Fruit fly (Drosophila melanogaster) whole organism, embryonic: Measurements from ENCODE around the gene CG42693.

Source experiments
- ATbp ChIP-seq: fragments of 200-800 bp; sonication (Bioruptor generic); optimal IDR thresholded peaks from 2 replicates; lab custom pipeline; 2017; ENCODE audit warnings: missing biosample characterization, mild to moderate bottlenecking, missing genetic modification characterization, missing genetic modification reagents
- Bdp1 ChIP-seq: fragments of 200-800 bp; sonication (Bioruptor generic); optimal IDR thresholded peaks from 3 replicates; lab custom pipeline; 2016; ENCODE audit warnings: missing biosample characterization, missing genetic modification characterization
- CG10147 ChIP-seq: fragments of 200-800 bp; sonication (Bioruptor generic); optimal IDR thresholded peaks from 2 replicates; lab custom pipeline; 2019; ENCODE audit warnings: missing biosample characterization, mild to moderate bottlenecking, missing genetic modification characterization, moderate library complexity
- CG10462 ChIP-seq: fragments of 200-800 bp; sonication (Bioruptor generic); optimal IDR thresholded peaks from 2 replicates; lab custom pipeline; 2016; ENCODE audit warnings: missing biosample characterization, missing genetic modification characterization
- CG11085 ChIP-seq: fragments of 200-800 bp; sonication (Bioruptor generic); IDR thresholded peaks from 2 replicates; pipeline ENCODE4 v1.3.6; 2022; ENCODE audit warnings: missing biosample characterization, missing genetic modification characterization
- CG11247 ChIP-seq: fragments of 200-800 bp; sonication (Bioruptor generic); IDR thresholded peaks from 2 replicates; pipeline ENCODE4 v1.3.6; 2022; ENCODE audit warnings: missing biosample characterization, missing genetic modification characterization
- CG12155 ChIP-seq: fragments of 200-800 bp; sonication (Bioruptor generic); optimal IDR thresholded peaks from 3 replicates; lab custom pipeline; 2016; ENCODE audit warnings: missing biosample characterization, missing genetic modification characterization
- CG13123 ChIP-seq: fragments of 200-800 bp; sonication (Bioruptor generic); optimal IDR thresholded peaks from 2 replicates; lab custom pipeline; 2016; ENCODE audit warnings: missing biosample characterization, missing genetic modification characterization
- CG13775 ChIP-seq: fragments of 200-800 bp; sonication (Bioruptor generic); optimal IDR thresholded peaks from 3 replicates; lab custom pipeline; 2017; ENCODE audit warnings: missing biosample characterization, mild to moderate bottlenecking, missing genetic modification characterization
- CG15011 ChIP-seq: fragments of 200-800 bp; sonication (Bioruptor generic); optimal IDR thresholded peaks from 3 replicates; lab custom pipeline; 2018; ENCODE audit warnings: missing biosample characterization, mild to moderate bottlenecking, missing genetic modification characterization
- CG15696 ChIP-seq: fragments of 200-800 bp; sonication (Bioruptor generic); optimal IDR thresholded peaks from 2 replicates; lab custom pipeline; 2019; ENCODE audit warnings: missing biosample characterization, mild to moderate bottlenecking, missing genetic modification characterization, moderate library complexity
- CG16813 ChIP-seq: fragments of 200-800 bp; sonication (Bioruptor generic); IDR thresholded peaks from 3 replicates; pipeline ENCODE4 v1.3.6; 2022; ENCODE audit warnings: missing biosample characterization, missing genetic modification characterization; ENCODE audit not compliant: partially characterized antibody
- CG16815 ChIP-seq: fragments of 200-800 bp; sonication (Bioruptor generic); optimal IDR thresholded peaks from 3 replicates; lab custom pipeline; 2017; ENCODE audit warnings: missing biosample characterization, mild to moderate bottlenecking, missing genetic modification characterization
- CG17359 ChIP-seq: fragments of 200-800 bp; sonication (Bioruptor generic); optimal IDR thresholded peaks from 3 replicates; lab custom pipeline; 2018; ENCODE audit warnings: missing biosample characterization, mild to moderate bottlenecking, missing genetic modification characterization, moderate library complexity
- CG18262 ChIP-seq: fragments of 200-800 bp; optimal IDR thresholded peaks from 3 replicates; lab custom pipeline; 2019; ENCODE audit warnings: missing biosample characterization, mild to moderate bottlenecking, missing genetic modification characterization, moderate library complexity
- CG18476 ChIP-seq: fragments of 200-800 bp; sonication (Bioruptor generic); optimal IDR thresholded peaks from 2 replicates; lab custom pipeline; 2016; ENCODE audit warnings: missing biosample characterization, mild to moderate bottlenecking, missing genetic modification characterization
- CG2202 ChIP-seq: fragments of 200-800 bp; sonication (Bioruptor generic); optimal IDR thresholded peaks from 2 replicates; lab custom pipeline; 2018; ENCODE audit warnings: missing biosample characterization, mild to moderate bottlenecking, missing genetic modification characterization
- CG3065 ChIP-seq: fragments of 200-800 bp; sonication (Bioruptor generic); optimal IDR thresholded peaks from 2 replicates; lab custom pipeline; 2016; ENCODE audit warnings: missing biosample characterization, missing genetic modification characterization
- CG32532 ChIP-seq: fragments of 200-800 bp; sonication (Bioruptor generic); IDR thresholded peaks from 2 replicates; pipeline ENCODE4 v1.3.6; 2022; ENCODE audit warnings: missing biosample characterization, missing genetic modification characterization
- CG33213 ChIP-seq: fragments of 200-800 bp; sonication (Bioruptor generic); optimal IDR thresholded peaks from 3 replicates; lab custom pipeline; 2016; ENCODE audit warnings: missing biosample characterization, missing genetic modification characterization
- CG4282 ChIP-seq: fragments of 200-800 bp; sonication (Bioruptor generic); optimal IDR thresholded peaks from 2 replicates; lab custom pipeline; 2016; ENCODE audit warnings: missing biosample characterization, missing genetic modification characterization
- CG4404 ChIP-seq: fragments of 200-800 bp; sonication (Bioruptor generic); IDR thresholded peaks from 2 replicates; pipeline ENCODE4 v1.3.6; 2022; ENCODE audit warnings: missing biosample characterization, missing genetic modification characterization
- CG4707 ChIP-seq: fragments of 200-800 bp; sonication (Bioruptor generic); optimal IDR thresholded peaks from 2 replicates; lab custom pipeline; 2018; ENCODE audit warnings: missing biosample characterization, mild to moderate bottlenecking, missing genetic modification characterization, moderate library complexity
- CG6272 ChIP-seq: fragments of 200-800 bp; sonication (Bioruptor generic); IDR thresholded peaks from 2 replicates; pipeline ENCODE4 v1.3.6; 2022; ENCODE audit warnings: missing biosample characterization, missing genetic modification characterization
- CG8388 ChIP-seq: fragments of 200-800 bp; sonication (Bioruptor generic); optimal IDR thresholded peaks from 2 replicates; lab custom pipeline; 2019; ENCODE audit warnings: missing biosample characterization, mild to moderate bottlenecking, missing genetic modification characterization, moderate library complexity
- CG9797 ChIP-seq: fragments of 200-800 bp; sonication (Bioruptor generic); optimal IDR thresholded peaks from 3 replicates; lab custom pipeline; 2018; ENCODE audit warnings: missing biosample characterization, mild to moderate bottlenecking, missing genetic modification characterization
- CG9932 ChIP-seq: fragments of 200-800 bp; sonication (Bioruptor generic); IDR thresholded peaks from 2 replicates; pipeline ENCODE4 v1.3.6; 2022; ENCODE audit warnings: missing biosample characterization, missing genetic modification characterization
- E2f1 ChIP-seq: fragments of 200-800 bp; sonication (Bioruptor generic); IDR thresholded peaks from 2 replicates; pipeline ENCODE4 v1.3.6; 2022; ENCODE audit warnings: missing biosample characterization, missing genetic modification characterization
- HLH3B ChIP-seq: fragments of 200-800 bp; sonication (Bioruptor generic); IDR thresholded peaks from 2 replicates; pipeline ENCODE4 v1.3.6; 2022; ENCODE audit warnings: missing biosample characterization, missing genetic modification characterization
- Max ChIP-seq: fragments of 200-800 bp; sonication (Bioruptor generic); optimal IDR thresholded peaks from 2 replicates; lab custom pipeline; 2016; ENCODE audit warnings: missing biosample characterization, mild to moderate bottlenecking, missing genetic modification characterization
- NK7.1 ChIP-seq: fragments of 200-800 bp; sonication (Bioruptor generic); optimal IDR thresholded peaks from 3 replicates; lab custom pipeline; 2016; ENCODE audit warnings: missing biosample characterization, missing genetic modification characterization
- Nf-YB ChIP-seq: fragments of 200-800 bp; sonication (Bioruptor generic); optimal IDR thresholded peaks from 3 replicates; lab custom pipeline; 2019; ENCODE audit warnings: missing biosample characterization, mild to moderate bottlenecking, missing genetic modification characterization, moderate library complexity
- Nf-YC ChIP-seq: fragments of 200-800 bp; optimal IDR thresholded peaks from 3 replicates; lab custom pipeline; 2019; ENCODE audit warnings: missing biosample characterization, mild to moderate bottlenecking, missing genetic modification characterization, moderate library complexity
- aop ChIP-seq: fragments of 200-800 bp; sonication (Bioruptor generic); IDR thresholded peaks from 2 replicates; pipeline ENCODE4 v1.3.6; 2022; ENCODE audit warnings: missing biosample characterization, missing genetic modification characterization
- btn ChIP-seq: fragments of 200-800 bp; sonication (Bioruptor generic); optimal IDR thresholded peaks from 2 replicates; lab custom pipeline; 2016; ENCODE audit warnings: missing biosample characterization, missing genetic modification characterization
- ci ChIP-seq: fragments of 200-800 bp; sonication (Bioruptor generic); IDR thresholded peaks from 3 replicates; pipeline ENCODE4 v1.3.6; 2022; ENCODE audit warnings: missing biosample characterization, missing genetic modification characterization
- emc ChIP-seq: fragments of 200-800 bp; sonication (Bioruptor generic); optimal IDR thresholded peaks from 2 replicates; lab custom pipeline; 2016; ENCODE audit warnings: missing biosample characterization, missing genetic modification characterization
- lab ChIP-seq: fragments of 200-800 bp; sonication (Bioruptor generic); optimal IDR thresholded peaks from 3 replicates; lab custom pipeline; 2017; ENCODE audit warnings: missing biosample characterization, missing genetic modification characterization, mild to moderate bottlenecking, moderate library complexity, missing genetic modification reagents
- lmd ChIP-seq: fragments of 200-800 bp; sonication (Bioruptor generic); IDR thresholded peaks from 2 replicates; pipeline ENCODE4 v1.3.6; 2022; ENCODE audit warnings: missing biosample characterization, missing genetic modification characterization
- luna ChIP-seq: fragments of 200-800 bp; sonication (Bioruptor generic); optimal IDR thresholded peaks from 2 replicates; lab custom pipeline; 2016; ENCODE audit warnings: missing biosample characterization, missing genetic modification characterization
- onecut ChIP-seq: fragments of 200-800 bp; sonication (Bioruptor generic); IDR thresholded peaks from 2 replicates; pipeline ENCODE4 v1.3.6; 2022; ENCODE audit warnings: missing biosample characterization, missing genetic modification characterization
- otp ChIP-seq: fragments of 200-800 bp; sonication (Bioruptor generic); IDR thresholded peaks from 3 replicates; pipeline ENCODE4, ENCODE4 v1.3.6; 2022; ENCODE audit warnings: missing biosample characterization, missing genetic modification characterization
- pan ChIP-seq, 4 experiments: fragments of >200 bp in 3 of 4; fragments of 200-800 bp in 1 of 4; sonication (Bioruptor generic) in 1 of 4; optimal IDR thresholded peaks in 3 of 4; IDR thresholded peaks in 1 of 4; 2 replicates each; pipeline versions ENCODE4 v1.3.6 to Lab custom; 2017 to 2022; ENCODE audit warnings: missing biosample characterization in 2 of 4, missing genetic modification characterization in 2 of 4, mixed read lengths in 1 of 4
- peb ChIP-seq: fragments of 200-800 bp; sonication (Bioruptor generic); IDR thresholded peaks from 2 replicates; pipeline ENCODE4 v1.3.6; 2022; ENCODE audit warnings: missing biosample characterization, missing genetic modification characterization
- sna ChIP-seq: fragments of 200-800 bp; sonication (Bioruptor generic); IDR thresholded peaks from 2 replicates; pipeline ENCODE4 v1.3.6; 2022; ENCODE audit warnings: missing biosample characterization, missing genetic modification characterization; ENCODE audit not compliant: partially characterized antibody
- tll ChIP-seq, 2 experiments: fragments of 200-800 bp in 1 of 2; fragments of >200 bp in 1 of 2; sonication (Bioruptor generic) in 1 of 2; optimal IDR thresholded peaks; 2 replicates each; lab custom pipeline; 2017 to 2019; ENCODE audit warnings: missing biosample characterization in 2 of 2, missing genetic modification characterization in 2 of 2, mild to moderate bottlenecking in 1 of 2, moderate library complexity in 1 of 2
- tna ChIP-seq: fragments of 200-800 bp; sonication (Bioruptor generic); IDR thresholded peaks from 2 replicates; pipeline ENCODE4 v1.3.6; 2022; ENCODE audit warnings: missing biosample characterization, missing genetic modification characterization; ENCODE audit not compliant: partially characterized antibody
- unc-4 ChIP-seq: fragments of 200-800 bp; sonication (Bioruptor generic); IDR thresholded peaks from 2 replicates; pipeline ENCODE4 v1.3.6; 2022; ENCODE audit warnings: missing biosample characterization, missing genetic modification characterization; ENCODE audit not compliant: partially characterized antibody
- wek ChIP-seq: fragments of 200-800 bp; sonication (Bioruptor generic); optimal IDR thresholded peaks from 3 replicates; lab custom pipeline; 2018; ENCODE audit warnings: missing biosample characterization, mild to moderate bottlenecking, missing genetic modification characterization, moderate library complexity
- zen ChIP-seq: fragments of 200-800 bp; sonication (Bioruptor generic); optimal IDR thresholded peaks from 3 replicates; lab custom pipeline; 2018; ENCODE audit warnings: missing biosample characterization, mild to moderate bottlenecking, missing genetic modification characterization, moderate library complexity
- zfh2 ChIP-seq: fragments of 200-800 bp; sonication (Bioruptor generic); optimal IDR thresholded peaks from 2 replicates; lab custom pipeline; 2016; ENCODE audit warnings: missing biosample characterization, missing genetic modification characterization

CG42693 gene

DNA sequence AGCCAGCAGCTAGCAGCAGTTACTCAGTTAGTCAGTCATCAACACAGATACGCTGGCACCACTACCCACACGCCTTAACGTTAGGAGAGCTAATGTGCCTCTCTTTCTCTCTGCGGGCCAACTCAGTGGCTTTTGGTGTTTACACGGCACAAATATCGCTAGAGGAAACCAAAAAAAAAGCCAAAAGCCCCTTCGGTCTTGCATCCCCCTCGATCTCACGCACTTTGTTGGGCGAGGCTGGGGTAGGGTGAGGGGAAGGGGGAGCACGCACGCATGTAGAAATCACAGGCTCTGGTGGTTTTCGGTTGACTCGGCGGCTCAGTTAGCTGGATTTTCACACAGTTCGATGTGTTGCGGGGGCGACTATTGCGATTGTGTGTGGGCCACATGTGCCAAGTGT is 13.8 kb upstream of the CG42693 start (continued):
- TF ChIP-seq CG10147 (GFP tag; lab: Kevin White, UChicago): no peak
- no peak for TF ChIP-seq CG13775 (GFP tag; lab: Kevin White, UChicago)
- TF ChIP-seq CG10462 (GFP tag; lab: Kevin White, UChicago): no peak
- TF ChIP-seq CG15696 (tag; lab: Kevin White, UChicago): no peak
- TF ChIP-seq luna (GFP tag; lab: Kevin White, UChicago): no peak
- TF ChIP-seq CG13123 (GFP tag; lab: Kevin White, UChicago): no peak
- TF ChIP-seq emc (GFP tag; lab: Kevin White, UChicago): no peak
- TF ChIP-seq peb: no peak
- no peak for TF ChIP-seq aop (GFP tag; lab: Robert Waterston, UW)
- TF ChIP-seq CG4404 (GFP tag; lab: Robert Waterston, UW): no peak
- no peak for TF ChIP-seq tll (GFP tag; optimal IDR thresholded peaks at IDR 0.05; lab: Kevin White, UChicago)
- no peak for TF ChIP-seq Max (GFP tag; lab: Kevin White, UChicago)
- no peak for TF ChIP-seq zfh2
- TF ChIP-seq zen (tag; lab: Kevin White, UChicago): no peak
- no peak for TF ChIP-seq CG4282 (GFP tag; lab: Kevin White, UChicago)
- no peak for TF ChIP-seq Nf-YC (tag; lab: Kevin White, UChicago)
- TF ChIP-seq sna (GFP tag; lab: Robert Waterston, UW): no peak
- no peak for TF ChIP-seq otp (GFP tag; lab: Robert Waterston, UW)
- TF ChIP-seq lab (GFP tag; lab: Kevin White, UChicago): peak; percentile 64
- TF ChIP-seq CG8388 (GFP tag; lab: Kevin White, UChicago): no peak
- no peak for TF ChIP-seq CG12155 (GFP tag; lab: Kevin White, UChicago)
- peak; percentile 29; the same call in 1 of the 2 replicates for TF ChIP-seq CG32532
- TF ChIP-seq onecut: no peak
- TF ChIP-seq Nf-YB: no peak
- TF ChIP-seq CG2202: no peak
- TF ChIP-seq CG9932 (GFP tag; lab: Robert Waterston, UW): no peak
- TF ChIP-seq ci (GFP tag; lab: Robert Waterston, UW): peak; percentile 37; the same call in 1 of the 3 replicates
- no peak for TF ChIP-seq CG18476 (GFP tag; lab: Kevin White, UChicago)
- no peak for TF ChIP-seq CG33213 (GFP tag; lab: Kevin White, UChicago)
- no peak for TF ChIP-seq CG3065 (GFP tag; lab: Kevin White, UChicago)
- no peak for TF ChIP-seq Bdp1 (GFP tag; lab: Kevin White, UChicago)
- TF ChIP-seq HLH3B (GFP tag; lab: Robert Waterston, UW): no peak
- TF ChIP-seq pan (optimal IDR thresholded peaks at IDR 0.05; lab: Kevin White, UChicago): no peak
- TF ChIP-seq pan (GFP tag; optimal IDR thresholded peaks at IDR 0.05 in 1 of 2, IDR thresholded peaks at IDR 0.05 in 1 of 2): peak in 1 of 2 experiments; percentile 33
- TF ChIP-seq CG11247 (GFP tag; lab: Robert Waterston, UW): no peak
- no peak for TF ChIP-seq E2f1 (GFP tag; lab: Robert Waterston, UW)
- TF ChIP-seq unc-4 (GFP tag; lab: Robert Waterston, UW): no peak
- TF ChIP-seq lmd: no peak
- TF ChIP-seq CG4707: no peak
- TF ChIP-seq ATbp: peak; percentile 32
- no peak for TF ChIP-seq CG16813 (GFP tag; lab: Robert Waterston, UW)
- TF ChIP-seq CG15011 (GFP tag; lab: Kevin White, UChicago): no peak
- TF ChIP-seq wek (GFP tag; lab: Kevin White, UChicago): peak; percentile 13
- TF ChIP-seq CG6272 (GFP tag; lab: Robert Waterston, UW): no peak
- TF ChIP-seq CG18262 (tag; lab: Kevin White, UChicago): no peak
- TF ChIP-seq NK7.1 (GFP tag; lab: Kevin White, UChicago): no peak
- no peak for TF ChIP-seq tna (GFP tag; lab: Robert Waterston, UW)
- peak; percentile 38 for TF ChIP-seq CG17359 (tag; lab: Kevin White, UChicago)
- TF ChIP-seq btn (GFP tag; lab: Kevin White, UChicago): no peak
- TF ChIP-seq CG9797 (GFP tag; lab: Kevin White, UChicago): no peak
- TF ChIP-seq CG16815: no peak
- no peak for TF ChIP-seq CG11085 (GFP tag; lab: Robert Waterston, UW)
